Worm (Caenorhabditis elegans): ENCODE data around the gene dpy-23.

DNA sequence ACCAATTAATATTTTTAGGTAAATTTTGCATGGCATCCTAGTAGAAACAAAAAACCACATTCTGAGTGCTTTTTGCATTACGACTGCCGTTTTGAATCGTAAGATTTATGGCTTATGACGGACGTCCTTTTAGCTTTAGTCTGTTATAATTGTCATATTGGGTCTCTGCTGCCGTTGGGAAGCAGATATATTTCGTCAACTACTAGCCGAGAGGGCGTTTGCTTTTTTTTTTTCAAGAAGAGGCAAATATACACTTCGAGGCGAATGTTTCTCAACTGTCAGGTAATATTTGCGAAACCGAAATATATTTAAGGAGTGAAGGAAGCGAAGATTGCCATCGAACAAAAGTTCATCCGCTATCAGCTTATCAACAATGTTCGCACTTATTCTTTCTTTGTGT is 45.2 kb upstream of the dpy-23 start, which contains the start of gene F14H12.3:
- no peak for TF ChIP-seq unc-62 (GFP tag; optimal IDR thresholded peaks at IDR 0.05)
- no peak for TF ChIP-seq tbx-8 (GFP tag; optimal IDR thresholded peaks at IDR 0.05)
- no peak for TF ChIP-seq elt-3 (tag; optimal IDR thresholded peaks at IDR 0.05)
- TF ChIP-seq snpc-4 (tag; optimal IDR thresholded peaks at IDR 0.05), result no peak
- TF ChIP-seq nhr-237 (tag; optimal IDR thresholded peaks at IDR 0.05), result no peak

All from whole organism, mixed stage, embryonic.